Worm (Caenorhabditis elegans): ENCODE data around the gene ZK688.1.

DNA sequence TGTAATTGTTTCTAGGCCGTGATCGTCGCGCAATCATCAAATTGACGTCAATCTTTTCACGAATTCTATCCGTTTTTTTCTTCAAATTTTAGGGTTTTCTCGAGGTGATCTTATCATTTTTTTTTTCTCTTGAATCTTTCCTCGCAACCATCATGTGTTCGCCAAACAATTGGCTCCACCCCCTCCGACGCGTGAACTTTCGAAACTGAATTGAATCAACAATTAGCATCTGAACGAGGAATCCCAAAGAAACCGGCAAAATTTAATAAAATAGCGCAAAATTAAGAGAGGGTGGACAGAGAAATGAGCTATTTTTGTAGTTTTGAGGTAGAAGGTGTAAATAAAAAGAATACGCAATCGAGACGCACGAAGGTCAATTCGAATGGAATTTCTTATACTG, 36.6 kb upstream of the ZK688.1 start:
- TF ChIP-seq him-1 (tag; optimal IDR thresholded peaks at IDR 0.05) (no peak), dao-5 (tag; optimal IDR thresholded peaks at IDR 0.05) (no peak), W03F9.2 (tag; optimal IDR thresholded peaks at IDR 0.05) (no peak)

All from whole organism, L4/young adult.